Worm (Caenorhabditis elegans) whole organism, L2 larva: ENCODE measurements around the gene F59B10.2.
A peak's percentile ranks its signal among the peaks of the same experiment; 100 is the strongest.

ENCODE experiments used
- C34F6.9 ChIP-seq: fragments of 150-350 bp; optimal IDR thresholded peaks from 2 replicates; lab custom pipeline; 2014; ENCODE audit warnings: missing biosample characterization, missing genetic modification characterization
- R02D3.7 ChIP-seq: fragments of 150-350 bp; optimal IDR thresholded peaks from 2 replicates; lab custom pipeline; 2014; ENCODE audit warnings: missing biosample characterization, missing genetic modification characterization
- Y55F3AM.14 ChIP-seq: fragments of 200-800 bp; sonication (Bioruptor generic); optimal IDR thresholded peaks from 2 replicates; lab custom pipeline; 2018; ENCODE audit warnings: mild to moderate bottlenecking, missing genetic modification characterization, missing compliant biosample characterization
- ZK546.5 ChIP-seq: sonication (generic microtip); optimal IDR thresholded peaks from 2 replicates; lab custom pipeline; 2017; ENCODE audit warnings: missing biosample characterization, missing genetic modification characterization
- alr-1 ChIP-seq: fragments of 150-350 bp; optimal IDR thresholded peaks from 2 replicates; lab custom pipeline; 2014; ENCODE audit warnings: missing biosample characterization, missing genetic modification characterization
- aly-2 ChIP-seq: fragments of 150-350 bp; optimal IDR thresholded peaks from 2 replicates; lab custom pipeline; 2014; ENCODE audit warnings: missing biosample characterization, missing genetic modification characterization
- ama-1 ChIP-seq: fragments of 150-350 bp; optimal IDR thresholded peaks from 2 replicates; lab custom pipeline; 2018; ENCODE audit warnings: inconsistent platforms
- blmp-1 ChIP-seq: sonication (generic microtip); optimal IDR thresholded peaks from 2 replicates; lab custom pipeline; 2017; ENCODE audit warnings: missing genetic modification characterization, mild to moderate bottlenecking, missing compliant biosample characterization, antibody characterized with exemption, moderate library complexity; ENCODE audit not compliant: insufficient read depth
- ceh-82 ChIP-seq: fragments of 150-350 bp; optimal IDR thresholded peaks from 2 replicates; lab custom pipeline; 2014; ENCODE audit warnings: missing biosample characterization, missing genetic modification characterization
- elt-1 ChIP-seq: fragments of 150-350 bp; optimal IDR thresholded peaks from 2 replicates; lab custom pipeline; 2014; ENCODE audit warnings: missing biosample characterization, missing genetic modification characterization
- fos-1 ChIP-seq: fragments of 150-350 bp; optimal IDR thresholded peaks from 2 replicates; lab custom pipeline; 2014; ENCODE audit warnings: missing biosample characterization, missing genetic modification characterization
- gmeb-1 ChIP-seq: fragments of 150-350 bp; optimal IDR thresholded peaks from 2 replicates; lab custom pipeline; 2014; ENCODE audit warnings: missing biosample characterization, missing genetic modification characterization
- lin-11 ChIP-seq: fragments of 150-350 bp; sonication (generic microtip); optimal IDR thresholded peaks from 2 replicates; lab custom pipeline; 2014; ENCODE audit warnings: missing biosample characterization, missing genetic modification characterization, inconsistent platforms, mixed read lengths
- lin-13 ChIP-seq: fragments of 150-350 bp; optimal IDR thresholded peaks from 2 replicates; lab custom pipeline; 2014; ENCODE audit warnings: missing biosample characterization, missing genetic modification reagents, missing genetic modification characterization
- lin-39 ChIP-seq: fragments of 150-350 bp; optimal IDR thresholded peaks from 2 replicates; lab custom pipeline; 2014; ENCODE audit warnings: missing biosample characterization, missing genetic modification reagents, missing genetic modification characterization
- lsy-2 ChIP-seq, 2 experiments: fragments of 150-350 bp in 1 of 2; sonication (generic microtip) in 1 of 2; optimal IDR thresholded peaks; 2 replicates each; lab custom pipeline; 2014 to 2017; ENCODE audit warnings: missing biosample characterization in 2 of 2, missing genetic modification characterization in 2 of 2
- mab-5 ChIP-seq: fragments of 150-350 bp; optimal IDR thresholded peaks from 2 replicates; lab custom pipeline; 2014; ENCODE audit warnings: missing biosample characterization, missing genetic modification characterization
- mbf-1 ChIP-seq: sonication (generic microtip); optimal IDR thresholded peaks from 2 replicates; lab custom pipeline; 2017; ENCODE audit warnings: missing biosample characterization, missing genetic modification characterization
- mdl-1 ChIP-seq, 2 experiments: fragments of 150-350 bp in 1 of 2; sonication (generic microtip) in 1 of 2; optimal IDR thresholded peaks; 2 replicates each; lab custom pipeline; 2017; ENCODE audit warnings: missing biosample characterization in 2 of 2, missing genetic modification characterization in 2 of 2
- nhr-10 ChIP-seq: sonication (generic microtip); optimal IDR thresholded peaks from 2 replicates; lab custom pipeline; 2017; ENCODE audit warnings: missing biosample characterization, missing genetic modification characterization
- nhr-11 ChIP-seq: fragments of 150-350 bp; optimal IDR thresholded peaks from 2 replicates; lab custom pipeline; 2014; ENCODE audit warnings: missing biosample characterization, missing genetic modification characterization
- nhr-12 ChIP-seq: fragments of 150-350 bp; optimal IDR thresholded peaks from 2 replicates; lab custom pipeline; 2014; ENCODE audit warnings: missing biosample characterization, missing genetic modification characterization
- nhr-129 ChIP-seq: fragments of 150-350 bp; optimal IDR thresholded peaks from 2 replicates; lab custom pipeline; 2014; ENCODE audit warnings: missing biosample characterization, missing genetic modification characterization
- nhr-23 ChIP-seq: fragments of 150-350 bp; optimal IDR thresholded peaks from 2 replicates; lab custom pipeline; 2014; ENCODE audit warnings: missing biosample characterization, missing genetic modification reagents, missing genetic modification characterization
- nhr-25 ChIP-seq: fragments of 150-350 bp; sonication (generic microtip); optimal IDR thresholded peaks from 3 replicates; lab custom pipeline; 2014; ENCODE audit warnings: missing biosample characterization, missing genetic modification characterization
- nhr-6 ChIP-seq: fragments of 150-350 bp; optimal IDR thresholded peaks from 2 replicates; lab custom pipeline; 2014; ENCODE audit warnings: missing biosample characterization, missing genetic modification characterization
- nhr-77 ChIP-seq: fragments of 150-350 bp; optimal IDR thresholded peaks from 2 replicates; lab custom pipeline; 2014; ENCODE audit warnings: missing biosample characterization, missing genetic modification characterization
- sem-4 ChIP-seq: fragments of 150-350 bp; optimal IDR thresholded peaks from 2 replicates; lab custom pipeline; 2014; ENCODE audit warnings: missing biosample characterization, missing genetic modification reagents, missing genetic modification characterization
- skn-1 ChIP-seq: sonication (generic microtip); optimal IDR thresholded peaks from 2 replicates; lab custom pipeline; 2017; ENCODE audit warnings: missing biosample characterization, missing genetic modification characterization
- sma-3 ChIP-seq: sonication (generic microtip); optimal IDR thresholded peaks from 2 replicates; lab custom pipeline; 2016; ENCODE audit warnings: missing genetic modification reagents, missing genetic modification characterization, missing compliant biosample characterization
- sma-9 ChIP-seq, 2 experiments: fragments of 150-350 bp in 1 of 2; sonication (generic microtip) in 1 of 2; optimal IDR thresholded peaks; 2 replicates each; lab custom pipeline; 2014 to 2016; ENCODE audit warnings: missing genetic modification characterization in 2 of 2, mild to moderate bottlenecking in 1 of 2, missing biosample characterization in 1 of 2, missing compliant biosample characterization in 1 of 2, missing genetic modification reagents in 1 of 2, moderate library complexity in 1 of 2
- snpc-4 ChIP-seq: fragments of 150-350 bp; optimal IDR thresholded peaks from 2 replicates; lab custom pipeline; 2014; ENCODE audit warnings: missing biosample characterization, missing genetic modification characterization
- unc-39 ChIP-seq: fragments of 150-350 bp; optimal IDR thresholded peaks from 2 replicates; lab custom pipeline; 2014; ENCODE audit warnings: missing biosample characterization, missing genetic modification characterization
- unc-55 ChIP-seq: fragments of 150-350 bp; sonication (generic microtip); optimal IDR thresholded peaks from 3 replicates; lab custom pipeline; 2014; ENCODE audit warnings: missing biosample characterization, missing genetic modification reagents, missing genetic modification characterization
- unc-62 ChIP-seq: fragments of 150-350 bp; optimal IDR thresholded peaks from 2 replicates; lab custom pipeline; 2014; ENCODE audit warnings: missing biosample characterization, missing genetic modification reagents, missing genetic modification characterization
- zag-1 ChIP-seq: fragments of 150-350 bp; optimal IDR thresholded peaks from 2 replicates; lab custom pipeline; 2014; ENCODE audit warnings: missing biosample characterization, missing genetic modification characterization
- ztf-1 ChIP-seq: fragments of 200-800 bp; sonication (Bioruptor generic); conservative IDR thresholded peaks from 2 replicates; pipeline ENCODE4 v1.3.6; 2022; ENCODE audit warnings: missing genetic modification characterization, missing compliant biosample characterization
- ztf-11 ChIP-seq: sonication (generic microtip); optimal IDR thresholded peaks from 2 replicates; lab custom pipeline; 2017; ENCODE audit warnings: missing biosample characterization, missing genetic modification characterization
- ztf-4 ChIP-seq: fragments of 150-350 bp; optimal IDR thresholded peaks from 2 replicates; lab custom pipeline; 2014; ENCODE audit warnings: missing biosample characterization, missing genetic modification characterization

F59B10.2 gene

DNA sequence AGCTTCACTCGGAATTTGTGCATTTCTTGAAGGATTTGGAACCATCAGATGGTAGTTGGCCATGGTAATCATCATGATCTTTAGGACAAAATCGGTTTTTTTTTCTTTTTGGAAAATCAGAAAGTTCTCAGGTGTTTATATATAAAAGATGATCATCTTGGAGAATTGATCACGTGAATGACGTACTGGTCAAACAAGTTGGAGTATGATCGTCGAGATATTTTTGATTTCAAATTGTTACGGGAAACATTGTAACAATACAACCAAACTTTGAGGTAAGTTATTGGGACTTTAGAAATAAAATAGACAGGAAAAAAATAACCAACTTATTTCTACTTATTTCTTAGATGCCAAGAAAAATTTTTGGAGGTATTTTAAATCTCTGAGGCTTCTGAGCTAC is 9.4 kb upstream of the F59B10.2 start, which contains the start of gene F59B10.4:
TSS of gene F59B10.4 (minus strand) at position 101 of the 400 bp plus-strand sequence.
- TF ChIP-seq unc-39 (tag; lab: Kevin White, UChicago) (no peak), zag-1 (no peak), nhr-23 (tag; lab: Kevin White, UChicago) (no peak)

DNA sequence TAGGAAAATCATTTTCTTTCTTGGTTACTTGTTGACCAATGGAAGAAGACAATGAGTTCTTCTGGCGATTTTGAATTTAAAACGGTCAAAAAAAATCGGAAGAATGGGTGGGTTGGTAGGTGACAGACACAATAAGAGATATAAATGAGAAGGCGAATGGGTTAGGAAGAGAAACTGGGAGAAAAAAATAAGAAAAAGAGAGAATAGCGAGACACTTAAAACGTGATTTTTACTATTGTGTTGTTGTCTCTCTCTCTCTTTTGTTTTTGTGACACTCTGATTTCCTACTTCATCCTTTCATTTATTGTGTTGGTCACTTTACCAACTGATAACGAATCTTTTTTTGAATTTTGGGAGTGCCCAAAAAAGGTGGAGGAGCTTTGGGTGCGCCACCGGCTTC is 6.7 kb upstream of the F59B10.2 start:
- TF ChIP-seq ztf-4 (tag; lab: Kevin White, UChicago): no peak
- TF ChIP-seq gmeb-1 (tag; lab: Kevin White, UChicago): no peak
- TF ChIP-seq ztf-1 (GFP tag; lab: Robert Waterston, UW): no peak
- no peak for TF ChIP-seq Y55F3AM.14 (GFP tag; lab: Kevin White, UChicago)
- no peak for TF ChIP-seq aly-2
- TF ChIP-seq unc-55 (GFP tag; lab: Kevin White, UChicago): no peak
- TF ChIP-seq lin-13 (GFP tag; lab: Kevin White, UChicago): no peak
- TF ChIP-seq mbf-1: no peak
- TF ChIP-seq alr-1 (tag; lab: Kevin White, UChicago): no peak
- TF ChIP-seq fos-1 (tag; lab: Kevin White, UChicago): no peak
- no peak for TF ChIP-seq ZK546.5 (tag; lab: Kevin White, UChicago)
- no peak for TF ChIP-seq nhr-11 (tag; lab: Kevin White, UChicago)
- no peak for TF ChIP-seq elt-1 (tag; lab: Kevin White, UChicago)
- no peak for TF ChIP-seq nhr-12 (tag; lab: Kevin White, UChicago)
- no peak for TF ChIP-seq unc-39 (tag; lab: Kevin White, UChicago)
- TF ChIP-seq mdl-1 (tag; optimal IDR thresholded peaks at IDR 0.05; lab: Kevin White, UChicago): no peak
- TF ChIP-seq mab-5 (tag; lab: Kevin White, UChicago): no peak
- TF ChIP-seq skn-1 (tag; lab: Kevin White, UChicago): no peak
- no peak for TF ChIP-seq nhr-77 (tag; lab: Kevin White, UChicago)
- TF ChIP-seq ceh-82 (tag; lab: Kevin White, UChicago): no peak
- TF ChIP-seq nhr-25 (tag; lab: Kevin White, UChicago): peak; percentile 17
- no peak for TF ChIP-seq snpc-4
- TF ChIP-seq sem-4: no peak
- peak; percentile 58 for TF ChIP-seq blmp-1
- peak; percentile 10 for TF ChIP-seq sma-9 (GFP tag; optimal IDR thresholded peaks at IDR 0.05; lab: Kevin White, UChicago)
- no peak for TF ChIP-seq sma-9 (tag; optimal IDR thresholded peaks at IDR 0.05; lab: Kevin White, UChicago)
- no peak for TF ChIP-seq zag-1
- TF ChIP-seq unc-62 (GFP tag; lab: Kevin White, UChicago): no peak
- TF ChIP-seq nhr-10: no peak
- TF ChIP-seq sma-3 (GFP tag; lab: Kevin White, UChicago): no peak
- TF ChIP-seq nhr-129: peak; percentile 41

- TF ChIP-seq nhr-129 (peak; percentile 20), fos-1 (tag; lab: Kevin White, UChicago) (peak; percentile 12), sma-9 (GFP tag; optimal IDR thresholded peaks at IDR 0.05; lab: Kevin White, UChicago) (peak; percentile 50), sma-9 (tag; optimal IDR thresholded peaks at IDR 0.05; lab: Kevin White, UChicago) (no peak), sma-3 (GFP tag; lab: Kevin White, UChicago) (peak; percentile 64), sem-4 (no peak)
Observed at ce11 chrII:10515422-10515821, 5.8 kb upstream of the F59B10.2 start.

ce11 chrII:10513377-10513776 is 3.7 kb upstream of the F59B10.2 start:
- no peak for TF ChIP-seq unc-55 (GFP tag; lab: Kevin White, UChicago)
- TF ChIP-seq mdl-1 (tag; optimal IDR thresholded peaks at IDR 0.05; lab: Kevin White, UChicago): no peak
- TF ChIP-seq sma-3 (GFP tag; lab: Kevin White, UChicago): no peak
- no peak for TF ChIP-seq nhr-23 (tag; lab: Kevin White, UChicago)
- TF ChIP-seq ztf-11: no peak
- no peak for TF ChIP-seq C34F6.9 (tag; lab: Kevin White, UChicago)
- TF ChIP-seq lin-11 (tag; lab: Kevin White, UChicago): no peak
- no peak for TF ChIP-seq nhr-6
- no peak for TF ChIP-seq lin-39
- TF ChIP-seq ama-1: no peak
- TF ChIP-seq lsy-2 (tag; optimal IDR thresholded peaks at IDR 0.05; lab: Kevin White, UChicago): no peak
- TF ChIP-seq R02D3.7 (tag; lab: Kevin White, UChicago): no peak
